Worm (Caenorhabditis elegans) whole organism, L3 larva: Measurements from ENCODE around the gene tcc-1.
A peak's percentile ranks its signal among the peaks of the same experiment; 100 is the strongest.
"Not testable (repeated sequence)": the region's sequence is repeated elsewhere in the genome, so short reads cannot be mapped to it uniquely, and the experiment has no call there.

ENCODE experiments used
- R02D3.7 ChIP-seq: fragments of 150-350 bp; optimal IDR thresholded peaks from 2 replicates; lab custom pipeline; 2014; ENCODE audit warnings: missing biosample characterization, missing genetic modification characterization
- ZK546.5 ChIP-seq: sonication (generic microtip); optimal IDR thresholded peaks from 2 replicates; lab custom pipeline; 2017; ENCODE audit warnings: missing biosample characterization, missing genetic modification characterization
- aly-2 ChIP-seq: fragments of 150-350 bp; optimal IDR thresholded peaks from 2 replicates; lab custom pipeline; 2014; ENCODE audit warnings: missing biosample characterization, missing genetic modification characterization
- ama-1 ChIP-seq: fragments of 150-350 bp; optimal IDR thresholded peaks from 2 replicates; lab custom pipeline; 2018
- ceh-28 ChIP-seq: fragments of 150-350 bp; optimal IDR thresholded peaks from 2 replicates; lab custom pipeline; 2014; ENCODE audit warnings: missing biosample characterization, missing genetic modification reagents, missing genetic modification characterization
- ceh-82 ChIP-seq: fragments of 150-350 bp; optimal IDR thresholded peaks from 2 replicates; lab custom pipeline; 2014; ENCODE audit warnings: missing biosample characterization, missing genetic modification characterization
- ceh-9 ChIP-seq: sonication (generic microtip); optimal IDR thresholded peaks from 2 replicates; lab custom pipeline; 2018; ENCODE audit warnings: missing biosample characterization, missing genetic modification characterization
- egl-27 ChIP-seq: sonication (generic microtip); optimal IDR thresholded peaks from 4 replicates; lab custom pipeline; 2017; ENCODE audit warnings: missing biosample characterization, missing genetic modification reagents, missing genetic modification characterization
- elt-1 ChIP-seq: fragments of 150-350 bp; optimal IDR thresholded peaks from 2 replicates; lab custom pipeline; 2014; ENCODE audit warnings: missing biosample characterization, missing genetic modification characterization
- elt-2 ChIP-seq: sonication (generic microtip); optimal IDR thresholded peaks from 2 replicates; lab custom pipeline; 2016; ENCODE audit warnings: missing genetic modification reagents, mild to moderate bottlenecking, missing genetic modification characterization, missing compliant biosample characterization
- eor-1 ChIP-seq, 2 experiments: fragments of 150-350 bp; optimal IDR thresholded peaks; 2 replicates each; lab custom pipeline; 2014 to 2018; ENCODE audit warnings: missing biosample characterization in 2 of 2, missing genetic modification characterization in 2 of 2
- fkh-10 ChIP-seq: sonication (generic microtip); optimal IDR thresholded peaks from 2 replicates; lab custom pipeline; 2017; ENCODE audit warnings: missing biosample characterization, missing genetic modification reagents, missing genetic modification characterization
- fkh-2 ChIP-seq: fragments of 150-350 bp; optimal IDR thresholded peaks from 2 replicates; lab custom pipeline; 2014; ENCODE audit warnings: missing biosample characterization, missing genetic modification reagents, missing genetic modification characterization
- fos-1 ChIP-seq: fragments of 150-350 bp; optimal IDR thresholded peaks from 2 replicates; lab custom pipeline; 2014; ENCODE audit warnings: missing biosample characterization, missing genetic modification characterization
- hmg-11 ChIP-seq: sonication (generic microtip); optimal IDR thresholded peaks from 2 replicates; lab custom pipeline; 2016; ENCODE audit warnings: missing genetic modification characterization, missing compliant biosample characterization
- lin-15B ChIP-seq: fragments of 150-350 bp; optimal IDR thresholded peaks from 2 replicates; lab custom pipeline; 2014; ENCODE audit warnings: missing biosample characterization, missing genetic modification characterization
- mdl-1 ChIP-seq: fragments of 150-350 bp; optimal IDR thresholded peaks from 2 replicates; lab custom pipeline; 2014; ENCODE audit warnings: missing biosample characterization, missing genetic modification characterization
- nhr-11 ChIP-seq: fragments of 150-350 bp; optimal IDR thresholded peaks from 2 replicates; lab custom pipeline; 2014; ENCODE audit warnings: missing biosample characterization, missing genetic modification characterization
- nhr-23 ChIP-seq: fragments of 150-350 bp; optimal IDR thresholded peaks from 2 replicates; lab custom pipeline; 2014; ENCODE audit warnings: missing biosample characterization, missing genetic modification reagents, missing genetic modification characterization
- nhr-28 ChIP-seq: fragments of 150-350 bp; optimal IDR thresholded peaks from 2 replicates; lab custom pipeline; 2014; ENCODE audit warnings: missing biosample characterization, missing genetic modification characterization
- nhr-43 ChIP-seq: sonication (generic microtip); optimal IDR thresholded peaks from 2 replicates; lab custom pipeline; 2016; ENCODE audit warnings: mild to moderate bottlenecking, missing genetic modification characterization, missing compliant biosample characterization; ENCODE audit not compliant: poor library complexity, severe bottlenecking
- nhr-76 ChIP-seq: fragments of 150-350 bp; sonication (generic microtip); optimal IDR thresholded peaks from 5 replicates; lab custom pipeline; 2014; ENCODE audit warnings: missing biosample characterization, missing genetic modification characterization
- nhr-77 ChIP-seq: fragments of 150-350 bp; optimal IDR thresholded peaks from 2 replicates; lab custom pipeline; 2014; ENCODE audit warnings: missing biosample characterization, missing genetic modification characterization
- pha-4 ChIP-seq: fragments of 150-350 bp; optimal IDR thresholded peaks from 2 replicates; lab custom pipeline; 2014; ENCODE audit warnings: missing biosample characterization, missing genetic modification reagents, missing genetic modification characterization
- pqm-1 ChIP-seq: fragments of 150-350 bp; optimal IDR thresholded peaks from 2 replicates; lab custom pipeline; 2017; ENCODE audit warnings: missing biosample characterization, missing genetic modification characterization, inconsistent platforms
- skn-1 ChIP-seq: fragments of 150-350 bp; optimal IDR thresholded peaks from 2 replicates; lab custom pipeline; 2014; ENCODE audit warnings: missing biosample characterization, missing genetic modification characterization
- snpc-4 ChIP-seq: fragments of 150-350 bp; optimal IDR thresholded peaks from 2 replicates; lab custom pipeline; 2014; ENCODE audit warnings: missing biosample characterization, missing genetic modification characterization
- tbx-2 ChIP-seq: sonication (generic microtip); optimal IDR thresholded peaks from 2 replicates; lab custom pipeline; 2016; ENCODE audit warnings: mild to moderate bottlenecking, missing genetic modification characterization, missing compliant biosample characterization
- unc-39 ChIP-seq: sonication (generic microtip); optimal IDR thresholded peaks from 4 replicates; lab custom pipeline; 2017; ENCODE audit warnings: missing biosample characterization, missing genetic modification characterization
- zag-1 ChIP-seq: fragments of 150-350 bp; optimal IDR thresholded peaks from 2 replicates; lab custom pipeline; 2014; ENCODE audit warnings: missing biosample characterization, missing genetic modification characterization
- ztf-4 ChIP-seq: fragments of 150-350 bp; optimal IDR thresholded peaks from 2 replicates; lab custom pipeline; 2014; ENCODE audit warnings: missing biosample characterization, missing genetic modification characterization

The tcc-1 gene

ce11 chrV:17855889-17856288 lies at the start of gene tcc-1:
Gene tcc-1 (minus strand): TSS chrV:17855989.
- no peak for TF ChIP-seq nhr-28 (tag; lab: Kevin White, UChicago)
- no peak for TF ChIP-seq skn-1 (tag; lab: Kevin White, UChicago)
- TF ChIP-seq fkh-2 (tag; lab: Kevin White, UChicago): no peak
- TF ChIP-seq nhr-11 (tag; lab: Kevin White, UChicago): no peak
- TF ChIP-seq fkh-10: no peak
- TF ChIP-seq, all 47 proteins: peak for 0

- TF ChIP-seq tbx-2 (tag; lab: Kevin White, UChicago); elt-2 (tag; lab: Kevin White, UChicago); fos-1: not testable (repeated sequence)
Observed at ce11 chrV:17903829-17904228, 48.0 kb upstream of the tcc-1 start, which contains the start of gene C06H5.14. Gene C06H5.14 (plus strand): TSS chrV:17904129.

ce11 chrV:17899503-17899902 lies 43.7 kb upstream of the tcc-1 start, which contains the start of gene fbxa-157:
Gene fbxa-157 (plus strand): TSS chrV:17899803.
- no peak for TF ChIP-seq eor-1 (tag; optimal IDR thresholded peaks at IDR 0.05; lab: Kevin White, UChicago)

ce11 chrV:17897646-17898045 lies 41.9 kb upstream of the tcc-1 start, which contains the start of gene C06H5.13:
Gene C06H5.13 (minus strand): TSS chrV:17897746.
- not testable (repeated sequence) for TF ChIP-seq nhr-28, lin-15B, nhr-77 (tag; lab: Kevin White, UChicago)
- TF ChIP-seq, all 47 proteins: peak for 0; not testable (repeated sequence) for 47

ce11 chrV:17896736-17897353 lies 41.1 kb upstream of the tcc-1 start, which contains the start of gene fbxa-156:
Gene fbxa-156 (minus strand): TSS chrV:17896786.
- TF ChIP-seq tbx-2 (tag; lab: Kevin White, UChicago) (no peak), elt-2 (tag; lab: Kevin White, UChicago) (peak; percentile 67), pha-4 (tag; lab: Kevin White, UChicago) (peak; percentile 44)

ce11 chrV:17894485-17894884 lies 38.7 kb upstream of the tcc-1 start, which contains the start of gene C06H5.12:
Gene C06H5.12 (plus strand): TSS chrV:17894785.
- TF ChIP-seq nhr-28 (tag; lab: Kevin White, UChicago); ceh-9 (tag; lab: Kevin White, UChicago); ama-1: not testable (repeated sequence)
- TF ChIP-seq, all 47 proteins: peak for 0; not testable (repeated sequence) for 47

- TF ChIP-seq snpc-4 (tag; lab: Kevin White, UChicago); nhr-77 (tag; lab: Kevin White, UChicago); fkh-10: not testable (repeated sequence)
Observed at ce11 chrV:17893959-17894358, 38.2 kb upstream of the tcc-1 start, which contains the start of gene C06H5.11. Gene C06H5.11 (minus strand): TSS chrV:17894059.

- TF ChIP-seq pha-4 (tag; lab: Kevin White, UChicago) (peak; percentile 20), ceh-82 (tag; lab: Kevin White, UChicago) (no peak), ZK546.5 (no peak), R02D3.7 (tag; lab: Kevin White, UChicago) (no peak), elt-2 (tag; lab: Kevin White, UChicago) (peak; percentile 75), nhr-76 (tag; lab: Kevin White, UChicago) (no peak), elt-1 (tag; lab: Kevin White, UChicago) (no peak), pqm-1 (tag; lab: Kevin White, UChicago) (peak; percentile 41), snpc-4 (tag; lab: Kevin White, UChicago) (no peak), unc-39 (tag; lab: Kevin White, UChicago) (no peak), fkh-2 (tag; lab: Kevin White, UChicago) (no peak), ztf-4 (tag; lab: Kevin White, UChicago) (no peak), egl-27 (tag; lab: Kevin White, UChicago) (no peak), nhr-23 (tag; lab: Kevin White, UChicago) (no peak), hmg-11 (tag; lab: Kevin White, UChicago) (no peak), nhr-43 (tag; lab: Kevin White, UChicago) (no peak), mdl-1 (tag; lab: Kevin White, UChicago) (no peak), skn-1 (tag; lab: Kevin White, UChicago) (no peak), zag-1 (tag; lab: Kevin White, UChicago) (no peak), aly-2 (tag; lab: Kevin White, UChicago) (no peak), ceh-28 (tag; lab: Kevin White, UChicago) (peak; percentile 20)
Observed at ce11 chrV:17891317-17891716, 35.5 kb upstream of the tcc-1 start.
